Fruit fly (Drosophila melanogaster) whole organism, pupa: ENCODE measurements around the gene CG14036.

Experiments used
- CG13204 ChIP-seq: fragments of 200-800 bp; sonication (Bioruptor generic); optimal IDR thresholded peaks from 2 replicates; lab custom pipeline; 2018; ENCODE audit warnings: missing biosample characterization, mild to moderate bottlenecking, missing genetic modification characterization, moderate library complexity
- CG9948 ChIP-seq: fragments of 200-800 bp; sonication (Bioruptor generic); optimal IDR thresholded peaks from 2 replicates; lab custom pipeline; 2018; ENCODE audit warnings: missing biosample characterization, mild to moderate bottlenecking, missing genetic modification characterization, moderate library complexity
- fd96Ca ChIP-seq: fragments of 200-800 bp; sonication (Bioruptor generic); IDR thresholded peaks from 3 replicates; pipeline ENCODE4 v1.3.6; 2022; ENCODE audit warnings: missing biosample characterization, missing genetic modification characterization

DNA sequence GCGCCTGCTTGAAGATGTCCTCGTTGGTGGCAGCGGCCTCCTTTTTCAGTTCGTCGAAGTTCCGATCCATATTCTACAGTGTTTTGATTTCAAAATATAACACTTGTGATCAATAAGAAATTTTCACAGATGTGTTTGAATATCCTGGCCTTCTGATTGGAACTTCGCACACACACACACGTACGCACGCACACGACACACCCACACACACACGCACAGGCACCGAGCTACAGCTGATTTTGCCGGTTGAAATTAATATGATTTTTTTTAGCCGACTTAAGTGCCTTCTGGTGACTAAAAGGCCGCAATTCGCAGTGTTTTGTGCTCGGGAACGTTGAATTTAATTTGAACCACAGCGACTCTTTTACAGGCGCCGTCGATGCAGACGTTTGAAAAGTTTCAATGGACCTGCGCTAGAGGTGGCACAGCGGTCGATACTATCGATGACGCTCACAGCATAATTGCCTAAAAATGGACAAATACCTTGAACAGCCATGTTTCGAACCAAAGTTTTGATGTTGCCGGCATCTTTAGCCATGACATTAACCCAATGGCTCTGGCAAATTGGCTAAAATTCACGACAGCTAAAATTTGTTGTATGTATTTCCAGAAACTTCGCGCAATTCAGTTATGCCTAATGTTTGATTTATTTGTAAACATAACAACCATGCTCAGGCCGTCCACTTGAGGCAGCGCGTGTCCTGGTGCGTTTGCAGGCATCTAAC, 45.3 kb downstream of the CG14036 start, which contains the start of gene Rtnl1:
- no peak for TF ChIP-seq CG13204
- TF ChIP-seq fd96Ca (GFP tag; lab: Robert Waterston, UW) = no peak
- no peak for TF ChIP-seq CG9948 (tag; lab: Kevin White, UChicago)
